Fruit fly (Drosophila melanogaster) whole organism, embryonic: Measurements from ENCODE around the gene CG6656.

Experiments
- ATbp ChIP-seq: fragments of 200-800 bp; sonication (Bioruptor generic); optimal IDR thresholded peaks from 2 replicates; lab custom pipeline; 2017; ENCODE audit warnings: missing biosample characterization, mild to moderate bottlenecking, missing genetic modification characterization, missing genetic modification reagents
- C15 ChIP-seq: fragments of 200-800 bp; sonication (Bioruptor generic); IDR thresholded peaks from 3 replicates; pipeline ENCODE4 v1.3.6; 2022; ENCODE audit warnings: missing biosample characterization, missing genetic modification characterization
- CG10209 ChIP-seq: fragments of 200-800 bp; sonication (Bioruptor generic); optimal IDR thresholded peaks from 3 replicates; lab custom pipeline; 2017; ENCODE audit warnings: missing biosample characterization, mild to moderate bottlenecking, missing genetic modification characterization, missing genetic modification reagents
- CG10366 ChIP-seq: fragments of 200-800 bp; sonication (Bioruptor generic); IDR thresholded peaks from 2 replicates; pipeline ENCODE4 v1.3.6; 2022; ENCODE audit warnings: missing biosample characterization, missing genetic modification characterization
- CG13123 ChIP-seq: fragments of 200-800 bp; sonication (Bioruptor generic); optimal IDR thresholded peaks from 2 replicates; lab custom pipeline; 2016; ENCODE audit warnings: missing biosample characterization, missing genetic modification characterization
- CG13287 ChIP-seq: fragments of 200-800 bp; sonication (Bioruptor generic); IDR thresholded peaks from 2 replicates; pipeline ENCODE4 v1.3.6; 2022; ENCODE audit warnings: missing biosample characterization, missing genetic modification characterization; ENCODE audit not compliant: partially characterized antibody
- CG1529 ChIP-seq: fragments of 200-800 bp; sonication (Bioruptor generic); optimal IDR thresholded peaks from 3 replicates; lab custom pipeline; 2018; ENCODE audit warnings: missing biosample characterization, missing genetic modification characterization
- CG17829 ChIP-seq: fragments of 200-800 bp; optimal IDR thresholded peaks from 2 replicates; lab custom pipeline; 2019; ENCODE audit warnings: missing biosample characterization, mild to moderate bottlenecking, missing genetic modification characterization, moderate library complexity
- CG2199 ChIP-seq: fragments of 200-800 bp; sonication (Bioruptor generic); IDR thresholded peaks from 3 replicates; pipeline ENCODE4 v1.3.6; 2022; ENCODE audit warnings: missing biosample characterization, missing genetic modification characterization
- CG30431 ChIP-seq: fragments of 200-800 bp; sonication (Bioruptor generic); optimal IDR thresholded peaks from 2 replicates; lab custom pipeline; 2017; ENCODE audit warnings: missing biosample characterization, missing genetic modification characterization
- CG32532 ChIP-seq: fragments of 200-800 bp; sonication (Bioruptor generic); IDR thresholded peaks from 2 replicates; pipeline ENCODE4 v1.3.6; 2022; ENCODE audit warnings: missing biosample characterization, missing genetic modification characterization
- CG34422 ChIP-seq: fragments of 200-800 bp; sonication (Bioruptor generic); IDR thresholded peaks from 3 replicates; pipeline ENCODE4 v1.3.6; 2022; ENCODE audit warnings: missing biosample characterization, missing genetic modification characterization
- CG4328 ChIP-seq: fragments of 200-800 bp; sonication (Bioruptor generic); optimal IDR thresholded peaks from 3 replicates; lab custom pipeline; 2017; ENCODE audit warnings: missing biosample characterization, missing genetic modification reagents, missing genetic modification characterization
- CG4707 ChIP-seq: fragments of 200-800 bp; sonication (Bioruptor generic); optimal IDR thresholded peaks from 2 replicates; lab custom pipeline; 2018; ENCODE audit warnings: missing biosample characterization, mild to moderate bottlenecking, missing genetic modification characterization, moderate library complexity
- CG6765 ChIP-seq: fragments of 200-800 bp; sonication (Bioruptor generic); optimal IDR thresholded peaks from 3 replicates; lab custom pipeline; 2017; ENCODE audit warnings: missing biosample characterization, mild to moderate bottlenecking, missing genetic modification characterization
- CG8478 ChIP-seq: fragments of >200 bp; optimal IDR thresholded peaks from 2 replicates; lab custom pipeline; 2018
- CG8765 ChIP-seq: fragments of 200-800 bp; sonication (Bioruptor generic); IDR thresholded peaks from 2 replicates; pipeline ENCODE4 v1.3.6; 2022; ENCODE audit warnings: missing biosample characterization, missing genetic modification characterization
- CHES-1-like ChIP-seq: fragments of 200-800 bp; sonication (Bioruptor generic); optimal IDR thresholded peaks from 2 replicates; lab custom pipeline; 2016; ENCODE audit warnings: missing biosample characterization, missing genetic modification characterization
- E2f2 ChIP-seq: fragments of 200-800 bp; sonication (Bioruptor generic); IDR thresholded peaks from 2 replicates; pipeline ENCODE4 v1.3.6; 2022; ENCODE audit warnings: missing biosample characterization, missing genetic modification characterization
- ERR ChIP-seq: fragments of 200-800 bp; sonication (Bioruptor generic); optimal IDR thresholded peaks from 2 replicates; lab custom pipeline; 2016; ENCODE audit warnings: missing biosample characterization, missing genetic modification characterization
- HLH54F ChIP-seq: fragments of 200-800 bp; sonication (Bioruptor generic); optimal IDR thresholded peaks from 3 replicates; lab custom pipeline; 2016; ENCODE audit warnings: missing biosample characterization, missing genetic modification characterization
- HmgZ ChIP-seq: fragments of 200-800 bp; sonication (Bioruptor generic); optimal IDR thresholded peaks from 2 replicates; lab custom pipeline; 2018; ENCODE audit warnings: missing biosample characterization, mild to moderate bottlenecking, missing genetic modification characterization
- Jarid2 ChIP-seq: fragments of 200-800 bp; sonication (Bioruptor generic); optimal IDR thresholded peaks from 3 replicates; lab custom pipeline; 2017; ENCODE audit warnings: mild to moderate bottlenecking, missing biosample characterization, missing genetic modification reagents, missing genetic modification characterization
- Med ChIP-seq: fragments of 200-800 bp; sonication (Bioruptor generic); peaks from one replicate; lab custom pipeline; 2016; ENCODE audit warnings: missing biosample characterization, missing genetic modification characterization, mild to moderate bottlenecking, inconsistent platforms, moderate library complexity
- Mes4 ChIP-seq: fragments of 200-800 bp; sonication (Bioruptor generic); optimal IDR thresholded peaks from 2 replicates; lab custom pipeline; 2016; ENCODE audit warnings: missing biosample characterization, missing genetic modification characterization
- Neu2 ChIP-seq: fragments of 200-800 bp; sonication (Bioruptor generic); optimal IDR thresholded peaks from 3 replicates; lab custom pipeline; 2016; ENCODE audit warnings: missing biosample characterization, missing genetic modification characterization, borderline replicate concordance
- Six4 ChIP-seq: fragments of 200-800 bp; sonication (Bioruptor generic); optimal IDR thresholded peaks from 2 replicates; lab custom pipeline; 2016; ENCODE audit warnings: missing biosample characterization, missing genetic modification characterization
- chm ChIP-seq: fragments of 200-800 bp; sonication (Bioruptor generic); IDR thresholded peaks from 2 replicates; pipeline ENCODE4 v1.3.6; 2022; ENCODE audit warnings: missing biosample characterization, missing genetic modification characterization
- croc ChIP-seq: fragments of 200-800 bp; sonication (Bioruptor generic); conservative IDR thresholded peaks from 3 replicates; pipeline ENCODE4 v1.3.6; 2022; ENCODE audit warnings: missing biosample characterization, missing genetic modification characterization
- danr ChIP-seq: fragments of 200-800 bp; sonication (Bioruptor generic); IDR thresholded peaks from 2 replicates; pipeline ENCODE4 v1.3.6; 2022; ENCODE audit warnings: missing biosample characterization, missing genetic modification characterization
- dimm ChIP-seq: fragments of 200-800 bp; sonication (Bioruptor generic); IDR thresholded peaks from 2 replicates; pipeline ENCODE4 v1.3.6; 2022; ENCODE audit warnings: missing biosample characterization, missing genetic modification characterization
- emc ChIP-seq: fragments of 200-800 bp; sonication (Bioruptor generic); optimal IDR thresholded peaks from 2 replicates; lab custom pipeline; 2016; ENCODE audit warnings: missing biosample characterization, missing genetic modification characterization
- en ChIP-seq: fragments of 200-800 bp; sonication (Bioruptor generic); optimal IDR thresholded peaks from 2 replicates; lab custom pipeline; 2016; ENCODE audit warnings: missing biosample characterization, missing genetic modification characterization
- eve ChIP-seq, 2 experiments: fragments of >200 bp; optimal IDR thresholded peaks; 2 replicates each; lab custom pipeline; 2017; ENCODE audit warnings: missing biosample characterization in 2 of 2, missing genetic modification characterization in 2 of 2
- gcm ChIP-seq: fragments of 200-800 bp; sonication (Bioruptor generic); optimal IDR thresholded peaks from 2 replicates; lab custom pipeline; 2019; ENCODE audit warnings: missing biosample characterization, mild to moderate bottlenecking, missing genetic modification characterization, moderate library complexity
- ham ChIP-seq: fragments of 200-800 bp; sonication (Bioruptor generic); IDR thresholded peaks from 2 replicates; pipeline ENCODE4 v1.3.6; 2022; ENCODE audit warnings: missing biosample characterization, missing genetic modification characterization
- ind ChIP-seq: fragments of 200-800 bp; sonication (Bioruptor generic); optimal IDR thresholded peaks from 3 replicates; lab custom pipeline; 2016; ENCODE audit warnings: missing biosample characterization, missing genetic modification characterization
- ken ChIP-seq: fragments of 200-800 bp; sonication (Bioruptor generic); IDR thresholded peaks from 3 replicates; pipeline ENCODE4 v1.3.6; 2022; ENCODE audit warnings: missing biosample characterization, missing genetic modification characterization
- knrl ChIP-seq: fragments of 200-800 bp; sonication (Bioruptor generic); IDR thresholded peaks from 3 replicates; pipeline ENCODE4 v1.3.6; 2022; ENCODE audit warnings: missing biosample characterization, missing genetic modification characterization; ENCODE audit not compliant: partially characterized antibody
- lbe ChIP-seq: fragments of 200-800 bp; sonication (Bioruptor generic); optimal IDR thresholded peaks from 2 replicates; lab custom pipeline; 2016; ENCODE audit warnings: missing biosample characterization, mild to moderate bottlenecking, missing genetic modification characterization
- maf-S ChIP-seq: fragments of 200-800 bp; sonication (Bioruptor generic); optimal IDR thresholded peaks from 2 replicates; lab custom pipeline; 2016; ENCODE audit warnings: missing biosample characterization, missing genetic modification characterization
- oc ChIP-seq: fragments of 200-800 bp; sonication (Bioruptor generic); optimal IDR thresholded peaks from 2 replicates; lab custom pipeline; 2018; ENCODE audit warnings: missing biosample characterization, mild to moderate bottlenecking, missing genetic modification characterization, moderate library complexity
- otp ChIP-seq: fragments of 200-800 bp; sonication (Bioruptor generic); IDR thresholded peaks from 3 replicates; pipeline ENCODE4, ENCODE4 v1.3.6; 2022; ENCODE audit warnings: missing biosample characterization, missing genetic modification characterization
- ro ChIP-seq: fragments of 200-800 bp; sonication (Bioruptor generic); IDR thresholded peaks from 2 replicates; pipeline ENCODE4 v1.3.6; 2022; ENCODE audit warnings: missing biosample characterization, missing genetic modification characterization
- sens ChIP-seq: fragments of 200-800 bp; sonication (Bioruptor generic); peaks from one replicate; lab custom pipeline; 2016; ENCODE audit warnings: missing biosample characterization, missing genetic modification characterization
- shn ChIP-seq: fragments of 200-800 bp; sonication (Bioruptor generic); optimal IDR thresholded peaks from 3 replicates; lab custom pipeline; 2016; ENCODE audit warnings: missing biosample characterization, missing genetic modification characterization
- slou ChIP-seq: fragments of 200-800 bp; sonication (Bioruptor generic); optimal IDR thresholded peaks from 3 replicates; lab custom pipeline; 2016; ENCODE audit warnings: missing biosample characterization, missing genetic modification characterization
- ssp ChIP-seq: fragments of 200-800 bp; sonication (Bioruptor generic); IDR thresholded peaks from 2 replicates; pipeline ENCODE4 v1.3.6; 2022; ENCODE audit warnings: missing biosample characterization, missing genetic modification characterization
- unpg ChIP-seq: fragments of 200-800 bp; sonication (Bioruptor generic); optimal IDR thresholded peaks from 3 replicates; lab custom pipeline; 2018; ENCODE audit warnings: missing biosample characterization, mild to moderate bottlenecking, missing genetic modification characterization, moderate library complexity
- vnd ChIP-seq: fragments of 200-800 bp; sonication (Bioruptor generic); IDR thresholded peaks from 3 replicates; pipeline ENCODE4 v1.3.6; 2022; ENCODE audit warnings: missing biosample characterization, missing genetic modification characterization; ENCODE audit not compliant: partially characterized antibody
- wor ChIP-seq: fragments of 200-800 bp; sonication (Bioruptor generic); IDR thresholded peaks from 2 replicates; pipeline ENCODE4 v1.3.6; 2022; ENCODE audit warnings: missing biosample characterization, missing genetic modification characterization

Gene CG6656

DNA sequence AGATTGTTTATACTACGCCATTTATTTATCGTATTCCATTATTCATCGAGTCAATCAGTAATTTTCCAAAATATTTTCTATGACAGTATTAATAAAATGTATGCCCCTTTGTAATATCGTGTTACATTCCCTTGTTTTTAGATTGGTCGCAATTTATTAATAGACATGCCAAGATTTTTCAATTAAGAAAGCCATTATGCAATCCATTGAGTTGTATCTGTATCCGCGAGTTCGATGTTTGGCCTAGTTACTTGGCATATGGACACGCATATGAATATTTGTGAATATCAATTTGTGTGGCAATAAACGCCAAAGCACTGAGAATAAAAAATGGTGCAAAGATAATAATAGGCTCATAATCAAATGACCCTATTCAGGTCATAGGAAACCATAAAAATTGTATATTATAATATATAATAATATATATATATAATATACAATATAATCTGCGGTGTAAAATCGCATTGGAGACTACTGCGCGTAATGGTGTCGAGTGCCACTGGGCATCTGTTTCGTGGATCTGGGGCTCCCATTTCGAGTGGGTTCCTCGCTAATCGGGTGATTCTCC, 11.2 kb upstream of the CG6656 start (continued):
- TF ChIP-seq ATbp (GFP tag; lab: Kevin White, UChicago) (peak; percentile 14), wor (GFP tag; lab: Robert Waterston, UW) (no peak), Mes4 (GFP tag; lab: Kevin White, UChicago) (no peak), CG34422 (GFP tag; lab: Robert Waterston, UW) (no peak), CG4707 (no peak), unpg (GFP tag; lab: Kevin White, UChicago) (peak; percentile 2), knrl (GFP tag; lab: Robert Waterston, UW) (no peak), CG32532 (GFP tag; lab: Robert Waterston, UW) (no peak), Six4 (GFP tag; lab: Kevin White, UChicago) (no peak), ERR (GFP tag; lab: Kevin White, UChicago) (no peak), Jarid2 (GFP tag; lab: Kevin White, UChicago) (no peak), CG6765 (no peak), CG10366 (GFP tag; lab: Robert Waterston, UW) (0 out of 2 replicates have a peak, but pooled peaks have one; percentile 9), HLH54F (GFP tag; lab: Kevin White, UChicago) (no peak), E2f2 (GFP tag; lab: Robert Waterston, UW) (no peak; the same call in 1 of the 2 replicates), chm (no peak), ssp (GFP tag; lab: Robert Waterston, UW) (no peak), CG30431 (GFP tag; lab: Kevin White, UChicago) (no peak), oc (no peak), CG13123 (GFP tag; lab: Kevin White, UChicago) (no peak), C15 (GFP tag; lab: Robert Waterston, UW) (no peak), en (GFP tag; lab: Kevin White, UChicago) (no peak), CG8765 (GFP tag; lab: Robert Waterston, UW) (no peak), lbe (no peak), slou (no peak), ro (GFP tag; lab: Robert Waterston, UW) (no peak), CG17829 (peak; percentile 4), Neu2 (no peak), dimm (GFP tag; lab: Robert Waterston, UW) (no peak), CG1529 (GFP tag; lab: Kevin White, UChicago) (no peak), maf-S (no peak), shn (GFP tag; lab: Kevin White, UChicago) (no peak)
- TF ChIP-seq, all 482 proteins: peak for 40

DNA sequence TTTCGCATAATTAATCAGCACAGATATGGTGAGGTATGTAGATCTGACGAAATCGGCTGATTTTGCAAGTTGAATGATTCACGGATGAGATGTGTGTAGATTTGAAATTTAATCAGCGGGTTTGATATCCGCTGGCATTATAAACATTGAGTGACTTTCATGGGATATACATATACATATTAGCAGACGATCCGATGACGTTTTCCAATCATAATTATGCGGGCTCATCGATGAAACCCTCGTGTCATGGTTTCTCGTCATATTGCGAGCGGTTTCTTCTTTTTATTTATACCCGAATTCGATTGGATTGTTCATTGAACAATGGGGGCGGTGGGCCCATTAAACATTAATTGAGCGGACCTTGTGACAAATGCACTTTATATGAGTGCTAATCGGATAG, 10.6 kb upstream of the CG6656 start:
- TF ChIP-seq otp (GFP tag; lab: Robert Waterston, UW) (no peak), CG2199 (GFP tag; lab: Robert Waterston, UW) (peak; percentile 71; the same call in 1 of the 3 replicates), emc (GFP tag; lab: Kevin White, UChicago) (no peak), CG10209 (GFP tag; lab: Kevin White, UChicago) (no peak), HmgZ (tag; lab: Kevin White, UChicago) (no peak), ken (no peak), CG4328 (GFP tag; lab: Kevin White, UChicago) (no peak), vnd (GFP tag; lab: Robert Waterston, UW) (no peak), eve (GFP tag; optimal IDR thresholded peaks at IDR 0.05; lab: Kevin White, UChicago) (peak in 1 of 2 experiments; percentile 34), ham (no peak), CG13287 (no peak), danr (GFP tag; lab: Robert Waterston, UW) (no peak), ind (GFP tag; lab: Kevin White, UChicago) (no peak), croc (GFP tag; lab: Robert Waterston, UW) (no peak), CHES-1-like (GFP tag; lab: Kevin White, UChicago) (no peak), gcm (GFP tag; lab: Kevin White, UChicago) (peak; percentile 78), CG8478 (no peak), Med (GFP tag; lab: Kevin White, UChicago) (peak; percentile 49), sens (GFP tag; lab: Kevin White, UChicago) (peak; percentile 26)
- TF ChIP-seq, all 482 proteins: peak for 5
